Fruit fly (Drosophila melanogaster) whole organism, embryonic: Measurements from ENCODE around the gene Kmn1.

ENCODE experiments used
- CG10209 ChIP-seq: fragments of 200-800 bp; sonication (Bioruptor generic); optimal IDR thresholded peaks from 3 replicates; lab custom pipeline; 2017; ENCODE audit warnings: missing biosample characterization, mild to moderate bottlenecking, missing genetic modification characterization, missing genetic modification reagents
- CG10431 ChIP-seq: fragments of 200-800 bp; sonication (Bioruptor generic); optimal IDR thresholded peaks from 3 replicates; lab custom pipeline; 2018; ENCODE audit warnings: missing biosample characterization, mild to moderate bottlenecking, missing genetic modification characterization
- CG11093 ChIP-seq: fragments of 200-800 bp; sonication (Bioruptor generic); IDR thresholded peaks from 3 replicates; pipeline ENCODE4 v1.3.6; 2022; ENCODE audit warnings: missing biosample characterization, missing genetic modification characterization
- CG13894 ChIP-seq: fragments of 200-800 bp; sonication (Bioruptor generic); optimal IDR thresholded peaks from 3 replicates; lab custom pipeline; 2018; ENCODE audit warnings: missing biosample characterization, mild to moderate bottlenecking, missing genetic modification characterization, moderate library complexity
- CG14710 ChIP-seq: fragments of 200-800 bp; sonication (Bioruptor generic); optimal IDR thresholded peaks from 3 replicates; lab custom pipeline; 2019; ENCODE audit warnings: missing biosample characterization, mild to moderate bottlenecking, missing genetic modification characterization, moderate library complexity
- CG1603 ChIP-seq: fragments of 200-800 bp; sonication (Bioruptor generic); optimal IDR thresholded peaks from 2 replicates; lab custom pipeline; 2019; ENCODE audit warnings: missing biosample characterization, mild to moderate bottlenecking, missing genetic modification characterization, moderate library complexity
- CG1832 ChIP-seq: fragments of 200-800 bp; sonication (Bioruptor generic); optimal IDR thresholded peaks from 2 replicates; lab custom pipeline; 2017; ENCODE audit warnings: missing biosample characterization, mild to moderate bottlenecking, missing genetic modification characterization, inconsistent platforms
- CG2120 ChIP-seq: fragments of 200-800 bp; sonication (Bioruptor generic); optimal IDR thresholded peaks from 3 replicates; lab custom pipeline; 2016; ENCODE audit warnings: missing biosample characterization, missing genetic modification characterization
- CG30431 ChIP-seq: fragments of 200-800 bp; sonication (Bioruptor generic); optimal IDR thresholded peaks from 2 replicates; lab custom pipeline; 2017; ENCODE audit warnings: missing biosample characterization, missing genetic modification characterization
- CG3847 ChIP-seq: fragments of 200-800 bp; sonication (Bioruptor generic); IDR thresholded peaks from 2 replicates; pipeline ENCODE4 v1.3.6; 2022; ENCODE audit warnings: missing biosample characterization, missing genetic modification characterization
- CG8290 ChIP-seq, 3 experiments: fragments of 200-800 bp; sonication (Bioruptor generic); optimal IDR thresholded peaks; 2 replicates each; lab custom pipeline; 2016 to 2019; ENCODE audit warnings: missing biosample characterization in 3 of 3, missing genetic modification characterization in 3 of 3, mild to moderate bottlenecking in 2 of 3, moderate library complexity in 1 of 3
- D19B ChIP-seq: fragments of 200-800 bp; sonication (Bioruptor generic); optimal IDR thresholded peaks from 2 replicates; lab custom pipeline; 2017; ENCODE audit warnings: missing biosample characterization, mild to moderate bottlenecking, missing genetic modification characterization
- Doc3 ChIP-seq: fragments of 200-800 bp; sonication (Bioruptor generic); IDR thresholded peaks from 3 replicates; pipeline ENCODE4 v1.3.6; 2022; ENCODE audit warnings: missing biosample characterization, missing genetic modification characterization; ENCODE audit not compliant: partially characterized antibody
- Ets97D ChIP-seq: fragments of 200-800 bp; sonication (Bioruptor generic); optimal IDR thresholded peaks from 3 replicates; lab custom pipeline; 2016; ENCODE audit warnings: missing biosample characterization, missing genetic modification characterization
- MBD-R2 ChIP-seq: fragments of 200-800 bp; sonication (Bioruptor generic); IDR thresholded peaks from 2 replicates; pipeline ENCODE4 v1.3.6; 2022; ENCODE audit warnings: missing biosample characterization, missing genetic modification characterization
- MTF-1 ChIP-seq: fragments of 200-800 bp; sonication (Bioruptor generic); optimal IDR thresholded peaks from 2 replicates; lab custom pipeline; 2018; ENCODE audit warnings: missing biosample characterization, mild to moderate bottlenecking, missing genetic modification characterization, borderline replicate concordance
- Med ChIP-seq: fragments of 200-800 bp; sonication (Bioruptor generic); peaks from one replicate; lab custom pipeline; 2016; ENCODE audit warnings: missing biosample characterization, missing genetic modification characterization, mild to moderate bottlenecking, inconsistent platforms, moderate library complexity
- Mes4 ChIP-seq: fragments of 200-800 bp; sonication (Bioruptor generic); optimal IDR thresholded peaks from 2 replicates; lab custom pipeline; 2016; ENCODE audit warnings: missing biosample characterization, missing genetic modification characterization
- Mrtf ChIP-seq: fragments of 200-800 bp; sonication (Bioruptor generic); IDR thresholded peaks from 3 replicates; pipeline ENCODE4 v1.3.6; 2022; ENCODE audit warnings: missing biosample characterization, missing genetic modification characterization
- NFAT ChIP-seq: fragments of 200-800 bp; sonication (Bioruptor generic); IDR thresholded peaks from 2 replicates; pipeline ENCODE4 v1.3.6; 2022; ENCODE audit warnings: missing biosample characterization, missing genetic modification characterization
- Nf-YB ChIP-seq: fragments of 200-800 bp; sonication (Bioruptor generic); optimal IDR thresholded peaks from 3 replicates; lab custom pipeline; 2019; ENCODE audit warnings: missing biosample characterization, mild to moderate bottlenecking, missing genetic modification characterization, moderate library complexity
- NfI ChIP-seq: fragments of 200-800 bp; sonication (Bioruptor generic); optimal IDR thresholded peaks from 3 replicates; lab custom pipeline; 2018; ENCODE audit warnings: missing biosample characterization, mild to moderate bottlenecking, missing genetic modification characterization, moderate library complexity
- Oli ChIP-seq: fragments of 200-800 bp; sonication (Bioruptor generic); optimal IDR thresholded peaks from 2 replicates; lab custom pipeline; 2018; ENCODE audit warnings: missing biosample characterization, mild to moderate bottlenecking, missing genetic modification characterization, moderate library complexity
- Opbp ChIP-seq: fragments of 200-800 bp; sonication (Bioruptor generic); IDR thresholded peaks from 3 replicates; pipeline ENCODE4 v1.3.6; 2022; ENCODE audit warnings: missing biosample characterization, missing genetic modification characterization; ENCODE audit not compliant: partially characterized antibody
- Optix ChIP-seq: fragments of 200-800 bp; sonication (Bioruptor generic); IDR thresholded peaks from 3 replicates; pipeline ENCODE4 v1.3.6; 2022; ENCODE audit warnings: missing biosample characterization, missing genetic modification characterization
- Pdp1 ChIP-seq, 2 experiments: fragments of 200-800 bp; sonication (Bioruptor generic); optimal IDR thresholded peaks; 3 replicates each; lab custom pipeline; 2016; ENCODE audit warnings: missing biosample characterization in 2 of 2, missing genetic modification characterization in 2 of 2, mild to moderate bottlenecking in 1 of 2, moderate library complexity in 1 of 2
- Trl ChIP-seq, 3 experiments: fragments of >200 bp in 2 of 3; fragments of 200-800 bp in 1 of 3; sonication (Bioruptor generic) in 1 of 3; optimal IDR thresholded peaks; 2 replicates in 1 of 3; 3 replicates in 2 of 3; lab custom pipeline; 2016 to 2017; ENCODE audit warnings: missing biosample characterization in 1 of 3, missing genetic modification characterization in 1 of 3
- abd-A ChIP-seq: fragments of 200-800 bp; sonication (Bioruptor generic); optimal IDR thresholded peaks from 3 replicates; lab custom pipeline; 2019; ENCODE audit warnings: missing biosample characterization, mild to moderate bottlenecking, missing genetic modification characterization, moderate library complexity
- ara ChIP-seq: fragments of 200-800 bp; sonication (Bioruptor generic); IDR thresholded peaks from 2 replicates; pipeline ENCODE4 v1.3.6; 2022; ENCODE audit warnings: missing biosample characterization, missing genetic modification characterization
- crp ChIP-seq, 2 experiments: fragments of 200-800 bp; sonication (Bioruptor generic); optimal IDR thresholded peaks; 2 replicates in 1 of 2; 3 replicates in 1 of 2; lab custom pipeline; 2017; ENCODE audit warnings: missing biosample characterization in 2 of 2, missing genetic modification characterization in 2 of 2, mild to moderate bottlenecking in 1 of 2, moderate library complexity in 1 of 2
- dan ChIP-seq: fragments of 200-800 bp; sonication (Bioruptor generic); IDR thresholded peaks from 2 replicates; pipeline ENCODE4 v1.3.6; 2022; ENCODE audit warnings: missing biosample characterization, missing genetic modification characterization
- dysf ChIP-seq: fragments of 200-800 bp; sonication (Bioruptor generic); IDR thresholded peaks from 3 replicates; pipeline ENCODE4 v1.3.6; 2022; ENCODE audit warnings: missing biosample characterization, missing genetic modification characterization
- esg ChIP-seq: fragments of 200-800 bp; sonication (Bioruptor generic); conservative IDR thresholded peaks from 2 replicates; pipeline ENCODE4 v1.3.6; 2022; ENCODE audit warnings: missing biosample characterization, missing genetic modification characterization
- gsb-n ChIP-seq: fragments of 200-800 bp; sonication (Bioruptor generic); optimal IDR thresholded peaks from 3 replicates; lab custom pipeline; 2018; ENCODE audit warnings: missing biosample characterization, mild to moderate bottlenecking, missing genetic modification characterization
- hb ChIP-seq: fragments of 200-800 bp; sonication (Bioruptor generic); IDR thresholded peaks from 3 replicates; pipeline ENCODE4 v1.3.6; 2022; ENCODE audit warnings: missing biosample characterization, missing genetic modification characterization; ENCODE audit not compliant: partially characterized antibody
- lab ChIP-seq: fragments of 200-800 bp; sonication (Bioruptor generic); optimal IDR thresholded peaks from 3 replicates; lab custom pipeline; 2017; ENCODE audit warnings: missing biosample characterization, missing genetic modification characterization, mild to moderate bottlenecking, moderate library complexity, missing genetic modification reagents
- lilli ChIP-seq: fragments of 200-800 bp; sonication (Bioruptor generic); optimal IDR thresholded peaks from 3 replicates; lab custom pipeline; 2016; ENCODE audit warnings: missing biosample characterization, missing genetic modification characterization
- lmd ChIP-seq: fragments of 200-800 bp; sonication (Bioruptor generic); IDR thresholded peaks from 2 replicates; pipeline ENCODE4 v1.3.6; 2022; ENCODE audit warnings: missing biosample characterization, missing genetic modification characterization
- nerfin-1 ChIP-seq: fragments of 200-800 bp; sonication (Bioruptor generic); optimal IDR thresholded peaks from 3 replicates; lab custom pipeline; 2019; ENCODE audit warnings: missing biosample characterization, mild to moderate bottlenecking, missing genetic modification characterization, moderate library complexity
- pan ChIP-seq, 4 experiments: fragments of >200 bp in 3 of 4; fragments of 200-800 bp in 1 of 4; sonication (Bioruptor generic) in 1 of 4; optimal IDR thresholded peaks in 3 of 4; IDR thresholded peaks in 1 of 4; 2 replicates each; pipeline versions ENCODE4 v1.3.6 to Lab custom; 2017 to 2022; ENCODE audit warnings: missing biosample characterization in 2 of 4, missing genetic modification characterization in 2 of 4, mixed read lengths in 1 of 4
- pnt ChIP-seq: fragments of 200-800 bp; sonication (Bioruptor generic); optimal IDR thresholded peaks from 3 replicates; lab custom pipeline; 2016; ENCODE audit warnings: missing biosample characterization, missing genetic modification characterization
- pzg ChIP-seq: fragments of 200-800 bp; sonication (Bioruptor generic); optimal IDR thresholded peaks from 3 replicates; lab custom pipeline; 2018; ENCODE audit warnings: missing biosample characterization, mild to moderate bottlenecking, missing genetic modification characterization, moderate library complexity
- ranshi ChIP-seq: fragments of 200-800 bp; sonication (Bioruptor generic); IDR thresholded peaks from 2 replicates; pipeline ENCODE4 v1.3.6; 2022; ENCODE audit warnings: missing biosample characterization, missing genetic modification characterization
- scrt ChIP-seq: fragments of 200-800 bp; sonication (Bioruptor generic); optimal IDR thresholded peaks from 2 replicates; lab custom pipeline; 2018; ENCODE audit warnings: missing biosample characterization, mild to moderate bottlenecking, missing genetic modification characterization, moderate library complexity
- slbo ChIP-seq: fragments of 200-800 bp; sonication (Bioruptor generic); IDR thresholded peaks from 2 replicates; pipeline ENCODE4 v1.3.6; 2022; ENCODE audit warnings: missing biosample characterization, missing genetic modification characterization
- stwl ChIP-seq: fragments of 200-800 bp; sonication (Bioruptor generic); optimal IDR thresholded peaks from 3 replicates; lab custom pipeline; 2018; ENCODE audit warnings: missing biosample characterization, mild to moderate bottlenecking, missing genetic modification characterization, moderate library complexity
- zf30C ChIP-seq: fragments of 200-800 bp; sonication (Bioruptor generic); optimal IDR thresholded peaks from 3 replicates; lab custom pipeline; 2018; ENCODE audit warnings: missing biosample characterization, mild to moderate bottlenecking, missing genetic modification characterization

Gene Kmn1

dm6 chrX:11576540-11576939 is 4.3 kb upstream of the Kmn1 start, which contains the start of gene CG11695 (continued):
- no peak for TF ChIP-seq abd-A (tag; lab: Kevin White, UChicago)
- no peak for TF ChIP-seq scrt (GFP tag; lab: Kevin White, UChicago)
- TF ChIP-seq ara (GFP tag; lab: Robert Waterston, UW) = no peak
- peak; percentile 70 for TF ChIP-seq NFAT (GFP tag; lab: Robert Waterston, UW)
- TF ChIP-seq Optix = no peak
- TF ChIP-seq stwl = peak; percentile 34
- TF ChIP-seq hb (GFP tag; lab: Robert Waterston, UW) = no peak
- TF ChIP-seq MTF-1 = no peak
- no peak for TF ChIP-seq zf30C (GFP tag; lab: Kevin White, UChicago)

DNA sequence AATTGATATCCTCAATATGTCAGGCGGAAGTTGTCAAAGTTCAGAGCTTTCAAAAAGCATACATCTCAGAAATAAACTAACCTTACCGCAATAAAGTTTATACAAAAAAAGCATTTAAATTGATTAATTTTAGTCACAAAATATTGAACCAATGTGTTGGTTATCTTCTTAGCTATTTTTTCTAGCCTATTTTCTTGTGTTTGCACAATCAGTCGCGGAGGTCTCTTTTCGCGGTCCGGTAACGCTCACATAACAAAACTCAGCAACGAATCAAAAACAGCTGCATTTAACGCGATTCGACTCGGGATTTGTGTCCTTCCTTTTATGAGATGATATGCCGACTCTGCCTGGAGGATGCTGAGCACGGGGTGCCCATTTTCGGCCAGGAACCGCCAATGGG is 1.3 kb upstream of the Kmn1 start, which contains the start of gene CG11696:
Gene CG11696 (plus strand): TSS at position 203 of the 400 bp plus-strand sequence.
- peak in 1 of 2 experiments; percentile 57 for TF ChIP-seq Pdp1 (GFP tag; optimal IDR thresholded peaks at IDR 0.05; lab: Kevin White, UChicago)
- TF ChIP-seq dysf (GFP tag; lab: Robert Waterston, UW) = no peak
- no peak for TF ChIP-seq nerfin-1 (tag; lab: Kevin White, UChicago)
- TF ChIP-seq crp (GFP tag; optimal IDR thresholded peaks at IDR 0.05; lab: Kevin White, UChicago) = peak in 1 of 2 experiments; percentile 61
- no peak for TF ChIP-seq CG11093
- peak; percentile 52 for TF ChIP-seq Med (GFP tag; lab: Kevin White, UChicago)
- no peak for TF ChIP-seq dan (GFP tag; lab: Robert Waterston, UW)
- TF ChIP-seq Oli (tag; lab: Kevin White, UChicago) = no peak
- no peak for TF ChIP-seq lab (GFP tag; lab: Kevin White, UChicago)
- no peak for TF ChIP-seq CG30431 (GFP tag; lab: Kevin White, UChicago)
- TF ChIP-seq CG8290 (GFP tag; optimal IDR thresholded peaks at IDR 0.05; lab: Kevin White, UChicago) = no peak
- TF ChIP-seq CG8290 (tag; optimal IDR thresholded peaks at IDR 0.05; lab: Kevin White, UChicago) = peak in 1 of 2 experiments; percentile 25
- no peak for TF ChIP-seq gsb-n (tag; lab: Kevin White, UChicago)
- no peak for TF ChIP-seq Mes4 (GFP tag; lab: Kevin White, UChicago)
- no peak for TF ChIP-seq esg (GFP tag; lab: Robert Waterston, UW)
- no peak for TF ChIP-seq NfI
- TF ChIP-seq MBD-R2 (GFP tag; lab: Robert Waterston, UW) = peak; percentile 73; the same call in 1 of the 2 replicates
- TF ChIP-seq MTF-1 = no peak
- TF ChIP-seq ranshi (GFP tag; lab: Robert Waterston, UW) = no peak
- TF ChIP-seq pnt (GFP tag; lab: Kevin White, UChicago) = no peak
- TF ChIP-seq CG3847 (GFP tag; lab: Robert Waterston, UW) = peak; percentile 26; the same call in 1 of the 2 replicates
- TF ChIP-seq D19B = no peak
- no peak for TF ChIP-seq lmd
- no peak for TF ChIP-seq Doc3 (GFP tag; lab: Robert Waterston, UW)
- TF ChIP-seq slbo (GFP tag; lab: Robert Waterston, UW) = peak; percentile 60
- TF ChIP-seq CG10431 = no peak
- TF ChIP-seq Nf-YB (GFP tag; lab: Kevin White, UChicago) = no peak
- TF ChIP-seq pzg = peak; percentile 21
- TF ChIP-seq CG2120 (GFP tag; lab: Kevin White, UChicago) = peak; percentile 10
- TF ChIP-seq CG13894 = no peak
- no peak for TF ChIP-seq Ets97D
- peak; percentile 3 for TF ChIP-seq lilli
- no peak for TF ChIP-seq Opbp
- TF ChIP-seq Trl (optimal IDR thresholded peaks at IDR 0.05; lab: Kevin White, UChicago) = no peak
- no peak for TF ChIP-seq Trl (GFP tag; optimal IDR thresholded peaks at IDR 0.05; lab: Kevin White, UChicago)
- no peak for TF ChIP-seq CG10209 (GFP tag; lab: Kevin White, UChicago)
- TF ChIP-seq CG1832 (GFP tag; lab: Kevin White, UChicago) = no peak
- no peak for TF ChIP-seq Mrtf (GFP tag; lab: Robert Waterston, UW)
- TF ChIP-seq pan (optimal IDR thresholded peaks at IDR 0.05; lab: Kevin White, UChicago) = no peak
- TF ChIP-seq pan (GFP tag; optimal IDR thresholded peaks at IDR 0.05 in 1 of 2, IDR thresholded peaks at IDR 0.05 in 1 of 2) = no peak
- no peak for TF ChIP-seq CG14710 (tag; lab: Kevin White, UChicago)
- peak; percentile 16 for TF ChIP-seq CG1603 (tag; lab: Kevin White, UChicago)
